Fruit fly (Drosophila melanogaster) whole organism, wandering third instar larva: ENCODE measurements around the gene ca.

Source experiments
- Abd-B ChIP-seq: fragments of >200 bp; optimal IDR thresholded peaks from 2 replicates; lab custom pipeline; 2017; ENCODE audit warnings: missing biosample characterization, missing genetic modification characterization
- CG32264 ChIP-seq: fragments of 200-800 bp; sonication (Bioruptor generic); optimal IDR thresholded peaks from 2 replicates; lab custom pipeline; 2016; ENCODE audit warnings: missing biosample characterization, missing genetic modification characterization
- CG9705 ChIP-seq: fragments of 200-800 bp; sonication (Bioruptor generic); optimal IDR thresholded peaks from 2 replicates; lab custom pipeline; 2018; ENCODE audit warnings: missing biosample characterization, mild to moderate bottlenecking, missing genetic modification characterization
- CrebA ChIP-seq: fragments of 200-800 bp; sonication (Bioruptor generic); optimal IDR thresholded peaks from 2 replicates; lab custom pipeline; 2016; ENCODE audit warnings: missing biosample characterization, mild to moderate bottlenecking, missing genetic modification characterization, borderline replicate concordance
- Dfd ChIP-seq: fragments of >200 bp; optimal IDR thresholded peaks from 2 replicates; lab custom pipeline; 2017; ENCODE audit warnings: missing biosample characterization, missing genetic modification characterization
- Dif ChIP-seq: fragments of 200-275, 200-300 bp; sonication (Bioruptor generic); optimal IDR thresholded peaks from 2 replicates; lab custom pipeline; 2018; ENCODE audit warnings: missing biosample characterization, missing genetic modification characterization; ENCODE audit not compliant: partially characterized antibody
- GATAd ChIP-seq: sonication (Bioruptor generic); optimal IDR thresholded peaks from 2 replicates; lab custom pipeline; 2016; ENCODE audit warnings: missing biosample characterization, missing genetic modification characterization
- HLH106 ChIP-seq: fragments of 200-800 bp; optimal IDR thresholded peaks from 3 replicates; lab custom pipeline; 2019; ENCODE audit warnings: missing biosample characterization, mild to moderate bottlenecking, missing genetic modification characterization, moderate library complexity
- Hnf4 ChIP-seq: fragments of 200-800 bp; sonication (Bioruptor generic); optimal IDR thresholded peaks from 2 replicates; lab custom pipeline; 2016; ENCODE audit warnings: missing biosample characterization, mild to moderate bottlenecking, missing genetic modification characterization
- Hr78 ChIP-seq: fragments of >200 bp; optimal IDR thresholded peaks from 2 replicates; lab custom pipeline; 2017; ENCODE audit warnings: missing biosample characterization, missing genetic modification characterization
- Hr83 ChIP-seq: fragments of 200-300 bp; sonication (Bioruptor generic); optimal IDR thresholded peaks from 2 replicates; lab custom pipeline; 2016; ENCODE audit warnings: missing biosample characterization, mild to moderate bottlenecking, missing genetic modification characterization, moderate library complexity; ENCODE audit not compliant: poor library complexity, severe bottlenecking
- Jra ChIP-seq: sonication (Bioruptor generic); optimal IDR thresholded peaks from 2 replicates; lab custom pipeline; 2016; ENCODE audit warnings: missing biosample characterization, missing genetic modification characterization
- Mio ChIP-seq: sonication (Bioruptor generic); optimal IDR thresholded peaks from 2 replicates; lab custom pipeline; 2016; ENCODE audit warnings: missing biosample characterization, missing genetic modification characterization
- Myc ChIP-seq: fragments of >200 bp; optimal IDR thresholded peaks from 2 replicates; lab custom pipeline; 2017
- N ChIP-seq: fragments of >200 bp; optimal IDR thresholded peaks from 2 replicates; lab custom pipeline; 2018; ENCODE audit warnings: missing biosample characterization, missing external identifiers, missing genetic modification characterization
- OdsH ChIP-seq: fragments of 200-800 bp; sonication (Bioruptor generic); optimal IDR thresholded peaks from 2 replicates; lab custom pipeline; 2016; ENCODE audit warnings: missing biosample characterization, mild to moderate bottlenecking, missing genetic modification characterization
- Rel ChIP-seq, 2 experiments: fragments of 200-800 bp; sonication (Bioruptor generic) in 1 of 2; optimal IDR thresholded peaks; 2 replicates in 1 of 2; 3 replicates in 1 of 2; lab custom pipeline; 2016 to 2019; ENCODE audit warnings: mild to moderate bottlenecking in 2 of 2, missing biosample characterization in 2 of 2, missing genetic modification characterization in 2 of 2, moderate library complexity in 1 of 2
- Sp1 ChIP-seq: fragments of 200-800 bp; sonication (Bioruptor generic); optimal IDR thresholded peaks from 3 replicates; lab custom pipeline; 2019; ENCODE audit warnings: missing biosample characterization, mild to moderate bottlenecking, missing genetic modification characterization, moderate library complexity
- Vsx2 ChIP-seq: fragments of 200-300, 225-300 bp; sonication (Bioruptor generic); optimal IDR thresholded peaks from 2 replicates; lab custom pipeline; 2018; ENCODE audit warnings: missing biosample characterization, missing genetic modification characterization; ENCODE audit not compliant: partially characterized antibody
- br ChIP-seq: fragments of 200-800 bp; sonication (Bioruptor generic); optimal IDR thresholded peaks from 2 replicates; lab custom pipeline; 2016; ENCODE audit warnings: missing biosample characterization, missing genetic modification characterization
- brk ChIP-seq: fragments of 200-800 bp; sonication (Bioruptor generic); optimal IDR thresholded peaks from 2 replicates; lab custom pipeline; 2016; ENCODE audit warnings: missing biosample characterization, mild to moderate bottlenecking, missing genetic modification characterization
- dl ChIP-seq, 2 experiments: fragments of 175-275, 200-275 bp in 1 of 2; fragments of 200-275 bp in 1 of 2; sonication (Bioruptor generic); optimal IDR thresholded peaks; lab custom pipeline; 2018; ENCODE audit warnings: mild to moderate bottlenecking in 2 of 2, missing biosample characterization in 2 of 2, missing genetic modification characterization in 2 of 2, moderate library complexity in 2 of 2; ENCODE audit not compliant: partially characterized antibody in 2 of 2, insufficient read depth in 1 of 2
- dmrt93B ChIP-seq: fragments of 200-800 bp; sonication (Bioruptor generic); optimal IDR thresholded peaks from 2 replicates; lab custom pipeline; 2018; ENCODE audit warnings: missing biosample characterization, mild to moderate bottlenecking, missing genetic modification characterization
- dsf ChIP-seq: sonication (Bioruptor generic); optimal IDR thresholded peaks from 2 replicates; lab custom pipeline; 2016; ENCODE audit warnings: missing biosample characterization, missing genetic modification characterization, borderline replicate concordance
- ey ChIP-seq: fragments of 200-800 bp; sonication (Bioruptor generic); optimal IDR thresholded peaks from 2 replicates; lab custom pipeline; 2016; ENCODE audit warnings: missing biosample characterization, missing genetic modification characterization
- foxo ChIP-seq, 2 experiments: fragments of 200-800 bp; sonication (Bioruptor generic); optimal IDR thresholded peaks; 2 replicates in 1 of 2; 3 replicates in 1 of 2; lab custom pipeline; 2016 to 2017; ENCODE audit warnings: missing biosample characterization in 2 of 2, missing genetic modification characterization in 2 of 2
- fru ChIP-seq: fragments of 200-800 bp; sonication (Bioruptor generic); optimal IDR thresholded peaks from 3 replicates; lab custom pipeline; 2016; ENCODE audit warnings: missing biosample characterization, mild to moderate bottlenecking, missing genetic modification characterization
- h ChIP-seq: fragments of 200-800 bp; sonication (Bioruptor generic); optimal IDR thresholded peaks from 3 replicates; lab custom pipeline; 2016; ENCODE audit warnings: missing biosample characterization, mild to moderate bottlenecking, missing genetic modification characterization
- jim ChIP-seq: fragments of 175-275, 200-325 bp; sonication (Bioruptor generic); optimal IDR thresholded peaks from 2 replicates; lab custom pipeline; 2016; ENCODE audit warnings: missing biosample characterization, mild to moderate bottlenecking, missing genetic modification characterization
- lola ChIP-seq: fragments of >200 bp; optimal IDR thresholded peaks from 2 replicates; lab custom pipeline; 2017; ENCODE audit warnings: missing biosample characterization, missing genetic modification characterization
- pan ChIP-seq: fragments of >200 bp; optimal IDR thresholded peaks from 2 replicates; lab custom pipeline; 2017
- psq ChIP-seq: fragments of 200-800 bp; sonication (Bioruptor generic); optimal IDR thresholded peaks from 3 replicates; lab custom pipeline; 2017; ENCODE audit warnings: missing biosample characterization, mild to moderate bottlenecking, missing genetic modification characterization, moderate library complexity
- rgr ChIP-seq: fragments of 200-800 bp; sonication (Bioruptor generic); optimal IDR thresholded peaks from 3 replicates; lab custom pipeline; 2016; ENCODE audit warnings: missing biosample characterization, mild to moderate bottlenecking, missing genetic modification characterization
- sage ChIP-seq: fragments of 200-800 bp; sonication (Bioruptor generic); optimal IDR thresholded peaks from 2 replicates; lab custom pipeline; 2016; ENCODE audit warnings: missing biosample characterization, mild to moderate bottlenecking, missing genetic modification characterization
- sv ChIP-seq: fragments of 200-800 bp; sonication (Bioruptor generic); optimal IDR thresholded peaks from 3 replicates; lab custom pipeline; 2016; ENCODE audit warnings: missing biosample characterization, missing genetic modification characterization
- tai ChIP-seq: sonication (Bioruptor generic); optimal IDR thresholded peaks from 2 replicates; lab custom pipeline; 2016; ENCODE audit warnings: missing biosample characterization, missing genetic modification characterization
- usp ChIP-seq: fragments of >200 bp; optimal IDR thresholded peaks from 2 replicates; lab custom pipeline; 2017; ENCODE audit warnings: missing biosample characterization, missing genetic modification characterization
- woc ChIP-seq: sonication (Bioruptor generic); optimal IDR thresholded peaks from 2 replicates; lab custom pipeline; 2016; ENCODE audit warnings: missing biosample characterization, mild to moderate bottlenecking, missing genetic modification characterization

Gene ca

DNA sequence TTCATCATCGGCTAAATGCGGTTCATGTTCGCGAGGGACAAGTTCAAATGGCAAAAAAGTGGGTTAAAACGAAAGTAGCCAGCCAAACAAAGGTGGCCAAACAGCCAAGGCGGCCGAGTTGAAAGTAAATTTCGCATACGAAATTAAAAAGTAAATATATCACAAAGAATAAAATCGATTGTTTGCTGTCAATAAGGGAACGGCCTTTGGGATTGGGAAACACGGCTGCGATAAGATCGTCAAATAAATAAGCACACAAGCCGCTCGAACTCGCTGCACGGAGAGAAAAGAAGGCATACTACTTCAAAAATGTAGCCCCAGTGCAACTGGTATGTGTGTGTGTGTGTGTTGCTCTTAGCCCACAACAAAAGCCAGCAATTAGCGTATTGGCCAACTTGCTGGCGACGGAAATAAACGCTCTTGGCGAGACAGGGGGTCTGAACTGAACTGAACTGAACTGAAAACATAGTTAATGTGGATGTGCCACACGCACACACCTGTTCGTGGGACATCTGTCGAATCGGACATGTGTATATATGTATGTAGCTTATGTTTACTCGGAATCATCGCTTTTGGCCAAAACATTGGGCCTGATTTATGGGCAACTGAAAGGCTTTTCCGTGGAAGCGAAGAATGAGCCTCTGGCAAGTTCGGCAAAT is 18.6 kb upstream of the ca start:
- TF ChIP-seq dl (GFP tag; optimal IDR thresholded peaks at IDR 0.05; lab: Kevin White, UChicago; ENCODE audit: insufficient read depth in 1 of 2, partially characterized antibody in 2 of 2) (no peak), ey (GFP tag; lab: Kevin White, UChicago) (no peak), sage (GFP tag; lab: Kevin White, UChicago) (peak; percentile 14), usp (no peak), Hr78 (GFP tag; lab: Kevin White, UChicago) (no peak), Dif (no peak), Jra (GFP tag; lab: Kevin White, UChicago) (no peak), h (peak; percentile 16), CG9705 (no peak), Vsx2 (GFP tag; lab: Kevin White, UChicago) (no peak), Hr83 (GFP tag; lab: Kevin White, UChicago) (peak; percentile 50), br (GFP tag; lab: Kevin White, UChicago) (peak; percentile 54), Abd-B (no peak), Sp1 (GFP tag; lab: Kevin White, UChicago) (no peak), CG32264 (peak; percentile 1), CrebA (no peak), Dfd (GFP tag; lab: Kevin White, UChicago) (no peak), GATAd (GFP tag; lab: Kevin White, UChicago) (no peak), woc (GFP tag; lab: Kevin White, UChicago) (no peak), N (no peak), sv (GFP tag; lab: Kevin White, UChicago) (no peak), HLH106 (tag; lab: Kevin White, UChicago) (no peak), Myc (lab: Kevin White, UChicago) (no peak), dmrt93B (GFP tag; lab: Kevin White, UChicago) (peak; percentile 3), dsf (GFP tag; lab: Kevin White, UChicago) (no peak), Rel (GFP tag; optimal IDR thresholded peaks at IDR 0.05; lab: Kevin White, UChicago) (no peak), Rel (tag; optimal IDR thresholded peaks at IDR 0.05; lab: Kevin White, UChicago) (peak; percentile 26), brk (GFP tag; lab: Kevin White, UChicago) (no peak), Mio (GFP tag; lab: Kevin White, UChicago) (no peak), pan (lab: Kevin White, UChicago) (no peak), fru (GFP tag; lab: Kevin White, UChicago) (peak; percentile 21), Hnf4 (GFP tag; lab: Kevin White, UChicago) (peak; percentile 9), jim (GFP tag; lab: Kevin White, UChicago) (no peak), OdsH (peak; percentile 23), tai (GFP tag; lab: Kevin White, UChicago) (no peak), lola (no peak), rgr (GFP tag; lab: Kevin White, UChicago) (peak; percentile 38), psq (GFP tag; lab: Kevin White, UChicago) (peak; percentile 36), foxo (GFP tag; optimal IDR thresholded peaks at IDR 0.05; lab: Kevin White, UChicago) (peak in 1 of 2 experiments; percentile 44)
- TF ChIP-seq, all 38 proteins: peak for 13

DNA sequence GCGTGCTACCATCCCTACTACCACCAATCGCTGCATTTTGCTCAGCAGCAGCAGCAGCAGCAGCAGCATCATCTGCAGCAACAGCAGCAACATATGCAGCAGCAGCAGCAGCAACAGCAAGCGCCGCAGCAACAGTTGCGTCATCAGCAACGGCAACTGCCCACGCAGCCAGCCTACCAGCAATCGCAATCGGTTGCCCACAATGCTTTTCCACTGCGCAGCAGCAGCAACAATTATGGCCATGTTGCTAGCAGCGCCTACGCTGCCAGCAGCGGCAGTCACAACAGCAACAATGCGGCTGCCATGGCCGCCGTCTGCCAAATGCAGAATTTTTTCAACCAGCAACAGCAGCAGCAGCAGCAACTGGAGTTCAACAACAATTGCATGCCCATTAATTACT is 16.4 kb upstream of the ca start:
- TF ChIP-seq CG9705 (no peak), Dif (no peak), Hr83 (GFP tag; lab: Kevin White, UChicago) (no peak), jim (GFP tag; lab: Kevin White, UChicago) (no peak), psq (GFP tag; lab: Kevin White, UChicago) (no peak), HLH106 (tag; lab: Kevin White, UChicago) (no peak), CrebA (no peak), br (GFP tag; lab: Kevin White, UChicago) (no peak), Mio (GFP tag; lab: Kevin White, UChicago) (no peak), CG32264 (no peak), Hr78 (GFP tag; lab: Kevin White, UChicago) (no peak), N (no peak), foxo (GFP tag; optimal IDR thresholded peaks at IDR 0.05; lab: Kevin White, UChicago) (no peak), tai (GFP tag; lab: Kevin White, UChicago) (no peak), Myc (lab: Kevin White, UChicago) (no peak), rgr (GFP tag; lab: Kevin White, UChicago) (no peak), Rel (GFP tag; optimal IDR thresholded peaks at IDR 0.05; lab: Kevin White, UChicago) (no peak), Rel (tag; optimal IDR thresholded peaks at IDR 0.05; lab: Kevin White, UChicago) (no peak), fru (GFP tag; lab: Kevin White, UChicago) (no peak), ey (GFP tag; lab: Kevin White, UChicago) (no peak), Jra (GFP tag; lab: Kevin White, UChicago) (no peak)
